Worm (Caenorhabditis elegans): Measurements from ENCODE around the gene mip-2.

mip-2 gene

ce11 chrV:13687504-13687903 lies 15.7 kb upstream of the mip-2 start:
- no peak for TF ChIP-seq tbx-37 (GFP tag; conservative IDR thresholded peaks at IDR 0.05)
- no peak for TF ChIP-seq hmg-4 (GFP tag; optimal IDR thresholded peaks at IDR 0.05)
- no peak for TF ChIP-seq pes-1 (GFP tag; IDR thresholded peaks at IDR 0.05)
- no peak for TF ChIP-seq sea-1 (GFP tag; conservative IDR thresholded peaks at IDR 0.05)
- no peak for TF ChIP-seq ceh-36 (tag; optimal IDR thresholded peaks at IDR 0.05)
- no peak for TF ChIP-seq scrt-1 (GFP tag; IDR thresholded peaks at IDR 0.05)
- no peak for TF ChIP-seq ets-7 (tag; optimal IDR thresholded peaks at IDR 0.05)
- no peak for TF ChIP-seq hnd-1 (tag; optimal IDR thresholded peaks at IDR 0.05)
- no peak for TF ChIP-seq ama-1 (optimal IDR thresholded peaks at IDR 0.05)
- TF ChIP-seq tbx-11 (GFP tag; IDR thresholded peaks at IDR 0.05) = no peak
- TF ChIP-seq tra-4 (tag; optimal IDR thresholded peaks at IDR 0.05) = no peak
- TF ChIP-seq B0310.2 (tag; optimal IDR thresholded peaks at IDR 0.05) = no peak
- no peak for TF ChIP-seq aly-1 (tag; optimal IDR thresholded peaks at IDR 0.05)

ce11 chrV:13686513-13686912 lies 14.8 kb upstream of the mip-2 start:
- no peak for TF ChIP-seq tra-4 (tag; optimal IDR thresholded peaks at IDR 0.05)
- no peak for TF ChIP-seq sea-1 (GFP tag; conservative IDR thresholded peaks at IDR 0.05)
- no peak for TF ChIP-seq tbx-37 (GFP tag; conservative IDR thresholded peaks at IDR 0.05)
- no peak for TF ChIP-seq hnd-1 (tag; optimal IDR thresholded peaks at IDR 0.05)
- TF ChIP-seq aly-1 (tag; optimal IDR thresholded peaks at IDR 0.05) = no peak
- TF ChIP-seq ets-7 (tag; optimal IDR thresholded peaks at IDR 0.05) = no peak
- TF ChIP-seq flt-1 (GFP tag; IDR thresholded peaks at IDR 0.05) = no peak
- TF ChIP-seq ama-1 (optimal IDR thresholded peaks at IDR 0.05) = no peak
- no peak for TF ChIP-seq ceh-13 (GFP tag; optimal IDR thresholded peaks at IDR 0.05)
- TF ChIP-seq hmbx-1 (tag; optimal IDR thresholded peaks at IDR 0.05) = no peak
- no peak for TF ChIP-seq B0310.2 (tag; optimal IDR thresholded peaks at IDR 0.05)
- no peak for TF ChIP-seq hmg-4 (GFP tag; optimal IDR thresholded peaks at IDR 0.05)
- TF ChIP-seq scrt-1 (GFP tag; IDR thresholded peaks at IDR 0.05) = no peak

- TF ChIP-seq aly-1 (tag; optimal IDR thresholded peaks at IDR 0.05) = no peak
- no peak for TF ChIP-seq flt-1 (GFP tag; IDR thresholded peaks at IDR 0.05)
- no peak for TF ChIP-seq F13C5.2 (tag; optimal IDR thresholded peaks at IDR 0.05)
- 0 out of 2 replicates have a peak, but pooled peaks have one; percentile 24 for TF ChIP-seq pes-1 (GFP tag; IDR thresholded peaks at IDR 0.05)
- TF ChIP-seq ceh-36 (tag; optimal IDR thresholded peaks at IDR 0.05) = no peak
- TF ChIP-seq ama-1 (optimal IDR thresholded peaks at IDR 0.05) = no peak
- TF ChIP-seq hmg-4 (GFP tag; optimal IDR thresholded peaks at IDR 0.05) = no peak
- no peak for TF ChIP-seq ets-7 (tag; optimal IDR thresholded peaks at IDR 0.05)
These were observed 9.7 kb upstream of the mip-2 start for ce11 chrV:13681445-13681844.

- TF ChIP-seq ceh-13 (GFP tag; optimal IDR thresholded peaks at IDR 0.05) = no peak
- no peak for TF ChIP-seq B0310.2 (tag; optimal IDR thresholded peaks at IDR 0.05)
- no peak for TF ChIP-seq tra-4 (tag; optimal IDR thresholded peaks at IDR 0.05)
- TF ChIP-seq hnd-1 (tag; optimal IDR thresholded peaks at IDR 0.05) = no peak
- no peak for TF ChIP-seq flt-1 (GFP tag; IDR thresholded peaks at IDR 0.05)
- TF ChIP-seq scrt-1 (GFP tag; IDR thresholded peaks at IDR 0.05) = no peak
- TF ChIP-seq tbx-11 (GFP tag; IDR thresholded peaks at IDR 0.05) = no peak
These were observed 8.1 kb upstream of the mip-2 start for ce11 chrV:13679859-13680258.

ce11 chrV:13678542-13678941 lies 6.8 kb upstream of the mip-2 start, which contains the start of the genes tag-65 and ccz-1:
Gene tag-65, minus strand, starts transcription at chrV:13678587.
Gene ccz-1, plus strand, starts transcription at chrV:13678875.
- TF ChIP-seq hnd-1 (tag; optimal IDR thresholded peaks at IDR 0.05) (no peak), F13C5.2 (tag; optimal IDR thresholded peaks at IDR 0.05) (peak; percentile 45)

ce11 chrV:13669170-13669569 lies 2.6 kb downstream of the mip-2 start:
- TF ChIP-seq hnd-1 (tag; optimal IDR thresholded peaks at IDR 0.05) (no peak), ceh-36 (tag; optimal IDR thresholded peaks at IDR 0.05) (no peak), sea-1 (GFP tag; conservative IDR thresholded peaks at IDR 0.05) (no peak), F13C5.2 (tag; optimal IDR thresholded peaks at IDR 0.05) (no peak), ama-1 (optimal IDR thresholded peaks at IDR 0.05) (no peak), scrt-1 (GFP tag; IDR thresholded peaks at IDR 0.05) (no peak), tbx-37 (GFP tag; conservative IDR thresholded peaks at IDR 0.05) (no peak), ceh-13 (GFP tag; optimal IDR thresholded peaks at IDR 0.05) (no peak), B0310.2 (tag; optimal IDR thresholded peaks at IDR 0.05) (no peak), tbx-11 (GFP tag; IDR thresholded peaks at IDR 0.05) (no peak), ets-7 (tag; optimal IDR thresholded peaks at IDR 0.05) (no peak), tra-4 (tag; optimal IDR thresholded peaks at IDR 0.05) (no peak), flt-1 (GFP tag; IDR thresholded peaks at IDR 0.05) (no peak), hmg-4 (GFP tag; optimal IDR thresholded peaks at IDR 0.05) (no peak), aly-1 (tag; optimal IDR thresholded peaks at IDR 0.05) (no peak), pes-1 (GFP tag; IDR thresholded peaks at IDR 0.05) (no peak), hmbx-1 (tag; optimal IDR thresholded peaks at IDR 0.05) (no peak)

- no peak for TF ChIP-seq B0310.2 (tag; optimal IDR thresholded peaks at IDR 0.05)
- TF ChIP-seq tbx-11 (GFP tag; IDR thresholded peaks at IDR 0.05) = no peak
- TF ChIP-seq pes-1 (GFP tag; IDR thresholded peaks at IDR 0.05) = 0 out of 2 replicates have a peak, but pooled peaks have one; percentile 18
- TF ChIP-seq tbx-37 (GFP tag; conservative IDR thresholded peaks at IDR 0.05) = no peak
- no peak for TF ChIP-seq ceh-13 (GFP tag; optimal IDR thresholded peaks at IDR 0.05)
These were observed 3.4 kb downstream of the mip-2 start for ce11 chrV:13668337-13668736.

- no peak for TF ChIP-seq hmg-4 (GFP tag; optimal IDR thresholded peaks at IDR 0.05)
- TF ChIP-seq ceh-13 (GFP tag; optimal IDR thresholded peaks at IDR 0.05) = no peak
- no peak for TF ChIP-seq ets-7 (tag; optimal IDR thresholded peaks at IDR 0.05)
- no peak for TF ChIP-seq scrt-1 (GFP tag; IDR thresholded peaks at IDR 0.05)
- no peak for TF ChIP-seq pes-1 (GFP tag; IDR thresholded peaks at IDR 0.05)
- no peak for TF ChIP-seq ama-1 (optimal IDR thresholded peaks at IDR 0.05)
- TF ChIP-seq B0310.2 (tag; optimal IDR thresholded peaks at IDR 0.05) = no peak
- TF ChIP-seq ceh-36 (tag; optimal IDR thresholded peaks at IDR 0.05) = no peak
- no peak for TF ChIP-seq F13C5.2 (tag; optimal IDR thresholded peaks at IDR 0.05)
- TF ChIP-seq hmbx-1 (tag; optimal IDR thresholded peaks at IDR 0.05) = no peak
- no peak for TF ChIP-seq tbx-11 (GFP tag; IDR thresholded peaks at IDR 0.05)
- no peak for TF ChIP-seq tra-4 (tag; optimal IDR thresholded peaks at IDR 0.05)
- TF ChIP-seq tbx-37 (GFP tag; conservative IDR thresholded peaks at IDR 0.05) = no peak
- TF ChIP-seq flt-1 (GFP tag; IDR thresholded peaks at IDR 0.05) = no peak
- no peak for TF ChIP-seq aly-1 (tag; optimal IDR thresholded peaks at IDR 0.05)
These were observed 5.3 kb downstream of the mip-2 start for ce11 chrV:13666460-13666859.

All from whole organism, early embryonic.